Fruit fly (Drosophila melanogaster) whole organism, embryonic: ENCODE measurements around the gene bbg.

Experiments used
- Abd-B ChIP-seq: fragments of 200-800 bp; sonication (Bioruptor generic); optimal IDR thresholded peaks from 2 replicates; lab custom pipeline; 2018; ENCODE audit warnings: missing biosample characterization, mild to moderate bottlenecking, missing genetic modification characterization, moderate library complexity
- CG10321 ChIP-seq: fragments of 200-800 bp; sonication (Bioruptor generic); IDR thresholded peaks from 2 replicates; pipeline ENCODE4 v1.3.6; 2022; ENCODE audit warnings: missing biosample characterization, missing genetic modification characterization
- CG11696 ChIP-seq: fragments of 200-800 bp; sonication (Bioruptor generic); IDR thresholded peaks from 2 replicates; pipeline ENCODE4 v1.3.6; 2022; ENCODE audit warnings: missing biosample characterization, missing genetic modification characterization
- CG14050 ChIP-seq: fragments of 200-800 bp; sonication (Bioruptor generic); IDR thresholded peaks from 3 replicates; pipeline ENCODE4 v1.3.6; 2022; ENCODE audit warnings: missing biosample characterization, missing genetic modification characterization
- CG15601 ChIP-seq: fragments of 200-800 bp; sonication (Bioruptor generic); optimal IDR thresholded peaks from 3 replicates; lab custom pipeline; 2019; ENCODE audit warnings: missing biosample characterization, mild to moderate bottlenecking, missing genetic modification characterization, moderate library complexity
- CG16813 ChIP-seq: fragments of 200-800 bp; sonication (Bioruptor generic); IDR thresholded peaks from 3 replicates; pipeline ENCODE4 v1.3.6; 2022; ENCODE audit warnings: missing biosample characterization, missing genetic modification characterization; ENCODE audit not compliant: partially characterized antibody
- CG17385 ChIP-seq: fragments of 200-800 bp; sonication (Bioruptor generic); optimal IDR thresholded peaks from 3 replicates; lab custom pipeline; 2018; ENCODE audit warnings: missing biosample characterization, mild to moderate bottlenecking, missing genetic modification characterization
- CG18011 ChIP-seq: fragments of 200-800 bp; sonication (Bioruptor generic); optimal IDR thresholded peaks from 2 replicates; lab custom pipeline; 2017; ENCODE audit warnings: missing biosample characterization, missing genetic modification characterization, mild to moderate bottlenecking, moderate library complexity, missing genotype
- CG18262 ChIP-seq: fragments of 200-800 bp; optimal IDR thresholded peaks from 3 replicates; lab custom pipeline; 2019; ENCODE audit warnings: missing biosample characterization, mild to moderate bottlenecking, missing genetic modification characterization, moderate library complexity
- CG18599 ChIP-seq: fragments of 200-800 bp; sonication (Bioruptor generic); optimal IDR thresholded peaks from 3 replicates; lab custom pipeline; 2017; ENCODE audit warnings: missing biosample characterization, missing genetic modification characterization, mild to moderate bottlenecking, moderate library complexity, missing genetic modification reagents
- CG3065 ChIP-seq: fragments of 200-800 bp; sonication (Bioruptor generic); optimal IDR thresholded peaks from 2 replicates; lab custom pipeline; 2016; ENCODE audit warnings: missing biosample characterization, missing genetic modification characterization
- CG31388 ChIP-seq: fragments of 200-800 bp; sonication (Bioruptor generic); optimal IDR thresholded peaks from 2 replicates; lab custom pipeline; 2016; ENCODE audit warnings: missing biosample characterization, missing genetic modification characterization
- CG32772 ChIP-seq: fragments of 200-800 bp; sonication (Bioruptor generic); IDR thresholded peaks from 2 replicates; pipeline ENCODE4 v1.3.6; 2022; ENCODE audit warnings: missing biosample characterization, missing genetic modification characterization
- CG3838 ChIP-seq: fragments of 200-800 bp; sonication (Bioruptor generic); optimal IDR thresholded peaks from 3 replicates; lab custom pipeline; 2016; ENCODE audit warnings: missing biosample characterization, missing genetic modification characterization
- CG4282 ChIP-seq: fragments of 200-800 bp; sonication (Bioruptor generic); optimal IDR thresholded peaks from 2 replicates; lab custom pipeline; 2016; ENCODE audit warnings: missing biosample characterization, missing genetic modification characterization
- CG9932 ChIP-seq: fragments of 200-800 bp; sonication (Bioruptor generic); IDR thresholded peaks from 2 replicates; pipeline ENCODE4 v1.3.6; 2022; ENCODE audit warnings: missing biosample characterization, missing genetic modification characterization
- D19A ChIP-seq: fragments of 200-800 bp; optimal IDR thresholded peaks from 3 replicates; lab custom pipeline; 2019; ENCODE audit warnings: missing biosample characterization, mild to moderate bottlenecking, missing genetic modification characterization, moderate library complexity
- Dip2 ChIP-seq: fragments of 200-800 bp; sonication (Bioruptor generic); IDR thresholded peaks from 2 replicates; pipeline ENCODE4 v1.3.6; 2022; ENCODE audit warnings: missing biosample characterization, missing genetic modification characterization
- Dp ChIP-seq: fragments of 200-800 bp; sonication (Bioruptor generic); optimal IDR thresholded peaks from 2 replicates; lab custom pipeline; 2018; ENCODE audit warnings: missing biosample characterization, mild to moderate bottlenecking, missing genetic modification characterization, moderate library complexity
- Eip74EF ChIP-seq, 2 experiments: fragments of 200-800 bp in 1 of 2; fragments of >200 bp in 1 of 2; sonication (Bioruptor generic) in 1 of 2; optimal IDR thresholded peaks; 2 replicates each; lab custom pipeline; 2017 to 2019; ENCODE audit warnings: missing biosample characterization in 2 of 2, missing genetic modification characterization in 2 of 2, mild to moderate bottlenecking in 1 of 2, moderate library complexity in 1 of 2
- Fer2 ChIP-seq: fragments of 200-800 bp; sonication (Bioruptor generic); optimal IDR thresholded peaks from 2 replicates; lab custom pipeline; 2018; ENCODE audit warnings: missing biosample characterization, mild to moderate bottlenecking, missing genetic modification characterization, moderate library complexity
- HLH54F ChIP-seq: fragments of 200-800 bp; sonication (Bioruptor generic); optimal IDR thresholded peaks from 3 replicates; lab custom pipeline; 2016; ENCODE audit warnings: missing biosample characterization, missing genetic modification characterization
- Hey ChIP-seq: fragments of 200-800 bp; sonication (Bioruptor generic); optimal IDR thresholded peaks from 3 replicates; lab custom pipeline; 2018; ENCODE audit warnings: missing biosample characterization, mild to moderate bottlenecking, missing genetic modification characterization
- Kr ChIP-seq: fragments of 200-800 bp; sonication (Bioruptor generic); optimal IDR thresholded peaks from 2 replicates; lab custom pipeline; 2017; ENCODE audit warnings: missing biosample characterization, mild to moderate bottlenecking, missing genetic modification characterization
- NK7.1 ChIP-seq: fragments of 200-800 bp; sonication (Bioruptor generic); optimal IDR thresholded peaks from 3 replicates; lab custom pipeline; 2016; ENCODE audit warnings: missing biosample characterization, missing genetic modification characterization
- Ravus ChIP-seq: fragments of 200-800 bp; sonication (Bioruptor generic); IDR thresholded peaks from 2 replicates; pipeline ENCODE4 v1.3.6; 2022; ENCODE audit warnings: missing biosample characterization, missing genetic modification characterization
- Sin3A ChIP-seq: fragments of >200 bp; optimal IDR thresholded peaks from 2 replicates; lab custom pipeline; 2018
- Six4 ChIP-seq: fragments of 200-800 bp; sonication (Bioruptor generic); optimal IDR thresholded peaks from 2 replicates; lab custom pipeline; 2016; ENCODE audit warnings: missing biosample characterization, missing genetic modification characterization
- Vsx1 ChIP-seq: fragments of 200-800 bp; sonication (Bioruptor generic); optimal IDR thresholded peaks from 2 replicates; lab custom pipeline; 2017; ENCODE audit warnings: missing biosample characterization, mild to moderate bottlenecking, missing genetic modification characterization, missing genetic modification reagents
- al ChIP-seq: fragments of 200-800 bp; sonication (Bioruptor generic); IDR thresholded peaks from 2 replicates; pipeline ENCODE4 v1.3.6; 2022; ENCODE audit warnings: missing biosample characterization, missing genetic modification characterization
- ap ChIP-seq: fragments of 200-800 bp; sonication (Bioruptor generic); IDR thresholded peaks from 2 replicates; pipeline ENCODE4 v1.3.6; 2022; ENCODE audit warnings: missing biosample characterization, missing genetic modification characterization
- da ChIP-seq: fragments of 200-800 bp; sonication (Bioruptor generic); optimal IDR thresholded peaks from 2 replicates; lab custom pipeline; 2016; ENCODE audit warnings: missing biosample characterization, missing genetic modification characterization
- dpn ChIP-seq, 2 experiments: fragments of 200-800 bp; sonication (Bioruptor generic); optimal IDR thresholded peaks; 3 replicates each; lab custom pipeline; 2016; ENCODE audit warnings: missing biosample characterization in 2 of 2, missing genetic modification characterization in 2 of 2
- fd102C ChIP-seq: fragments of 200-800 bp; sonication (Bioruptor generic); optimal IDR thresholded peaks from 2 replicates; lab custom pipeline; 2018; ENCODE audit warnings: missing biosample characterization, mild to moderate bottlenecking, missing genetic modification characterization, moderate library complexity
- fd3F ChIP-seq: fragments of 200-800 bp; sonication (Bioruptor generic); optimal IDR thresholded peaks from 2 replicates; lab custom pipeline; 2018; ENCODE audit warnings: missing biosample characterization, mild to moderate bottlenecking, missing genetic modification characterization, moderate library complexity
- fru ChIP-seq: fragments of >200 bp; optimal IDR thresholded peaks from 2 replicates; lab custom pipeline; 2017
- gce ChIP-seq: fragments of 200-800 bp; sonication (Bioruptor generic); IDR thresholded peaks from 3 replicates; pipeline ENCODE4 v1.3.6; 2022; ENCODE audit warnings: missing biosample characterization, missing genetic modification characterization
- hbn ChIP-seq: fragments of 200-800 bp; sonication (Bioruptor generic); IDR thresholded peaks from 2 replicates; pipeline ENCODE4 v1.3.6; 2022; ENCODE audit warnings: missing biosample characterization, missing genetic modification characterization; ENCODE audit not compliant: partially characterized antibody
- jumu ChIP-seq: fragments of 200-800 bp; sonication (Bioruptor generic); optimal IDR thresholded peaks from 3 replicates; lab custom pipeline; 2016; ENCODE audit warnings: missing biosample characterization, missing genetic modification characterization
- ken ChIP-seq: fragments of 200-800 bp; sonication (Bioruptor generic); IDR thresholded peaks from 3 replicates; pipeline ENCODE4 v1.3.6; 2022; ENCODE audit warnings: missing biosample characterization, missing genetic modification characterization
- kni ChIP-seq: fragments of 200-800 bp; sonication (Bioruptor generic); optimal IDR thresholded peaks from 3 replicates; lab custom pipeline; 2017; ENCODE audit warnings: mild to moderate bottlenecking, missing biosample characterization, missing genetic modification reagents, missing genetic modification characterization
- lola ChIP-seq, 3 experiments: fragments of >200 bp in 2 of 3; fragments of 200-800 bp in 1 of 3; sonication (Bioruptor generic) in 1 of 3; optimal IDR thresholded peaks; 2 replicates each; lab custom pipeline; 2017 to 2019; ENCODE audit warnings: missing biosample characterization in 3 of 3, missing genetic modification characterization in 3 of 3, mild to moderate bottlenecking in 1 of 3, moderate library complexity in 1 of 3
- maf-S ChIP-seq: fragments of 200-800 bp; sonication (Bioruptor generic); optimal IDR thresholded peaks from 2 replicates; lab custom pipeline; 2016; ENCODE audit warnings: missing biosample characterization, missing genetic modification characterization
- odd ChIP-seq: fragments of 200-800 bp; sonication (Bioruptor generic); optimal IDR thresholded peaks from 2 replicates; lab custom pipeline; 2017; ENCODE audit warnings: missing biosample characterization, mild to moderate bottlenecking, missing genetic modification characterization
- pros ChIP-seq: fragments of 200-800 bp; sonication (Bioruptor generic); optimal IDR thresholded peaks from 3 replicates; lab custom pipeline; 2019; ENCODE audit warnings: missing biosample characterization, mild to moderate bottlenecking, missing genetic modification characterization, moderate library complexity
- pum ChIP-seq: fragments of 200-800 bp; sonication (Bioruptor generic); optimal IDR thresholded peaks from 2 replicates; lab custom pipeline; 2016; ENCODE audit warnings: missing biosample characterization, missing genetic modification characterization
- shn ChIP-seq: fragments of 200-800 bp; sonication (Bioruptor generic); optimal IDR thresholded peaks from 3 replicates; lab custom pipeline; 2016; ENCODE audit warnings: missing biosample characterization, missing genetic modification characterization
- sim ChIP-seq: fragments of 200-800 bp; sonication (Bioruptor generic); IDR thresholded peaks from 2 replicates; pipeline ENCODE4 v1.3.6; 2022; ENCODE audit warnings: missing biosample characterization, missing genetic modification characterization
- tna ChIP-seq: fragments of 200-800 bp; sonication (Bioruptor generic); IDR thresholded peaks from 2 replicates; pipeline ENCODE4 v1.3.6; 2022; ENCODE audit warnings: missing biosample characterization, missing genetic modification characterization; ENCODE audit not compliant: partially characterized antibody

Gene bbg

dm6 chr3L:14544987-14545943 is 9.2 kb upstream of the bbg start (continued):
- TF ChIP-seq ken (GFP tag; lab: Robert Waterston, UW), result no peak
- TF ChIP-seq maf-S (GFP tag; lab: Kevin White, UChicago), result no peak
- TF ChIP-seq HLH54F, result peak; percentile 0
- no peak for TF ChIP-seq Ravus
- no peak for TF ChIP-seq fru (lab: Kevin White, UChicago)
- no peak for TF ChIP-seq CG14050 (GFP tag; lab: Robert Waterston, UW)
- TF ChIP-seq Kr (GFP tag; lab: Kevin White, UChicago), result no peak
- no peak for TF ChIP-seq Dp (GFP tag; lab: Kevin White, UChicago)
- no peak for TF ChIP-seq Hey (tag; lab: Kevin White, UChicago)
- peak; percentile 23 for TF ChIP-seq Six4 (GFP tag; lab: Kevin White, UChicago)
- no peak for TF ChIP-seq CG18011 (GFP tag; lab: Kevin White, UChicago)
- TF ChIP-seq CG4282, result no peak
- TF ChIP-seq CG18599 (GFP tag; lab: Kevin White, UChicago), result peak; percentile 53
- TF ChIP-seq Abd-B (GFP tag; lab: Kevin White, UChicago), result peak; percentile 49
- no peak for TF ChIP-seq Dip2 (GFP tag; lab: Robert Waterston, UW)
- TF ChIP-seq odd (GFP tag; lab: Kevin White, UChicago), result peak; percentile 37
- TF ChIP-seq dpn (GFP tag; optimal IDR thresholded peaks at IDR 0.05; lab: Kevin White, UChicago), result peak; percentile 46 to 58
- no peak for TF ChIP-seq tna (GFP tag; lab: Robert Waterston, UW)
- peak in 1 of 2 experiments; percentile 33 for TF ChIP-seq Eip74EF (GFP tag; optimal IDR thresholded peaks at IDR 0.05; lab: Kevin White, UChicago)
- TF ChIP-seq lola (GFP tag; optimal IDR thresholded peaks at IDR 0.05; lab: Kevin White, UChicago), result peak in 1 of 3 experiments; percentile 51
- no peak for TF ChIP-seq CG9932 (GFP tag; lab: Robert Waterston, UW)
- peak; percentile 16 for TF ChIP-seq shn (GFP tag; lab: Kevin White, UChicago)
- TF ChIP-seq da (GFP tag; lab: Kevin White, UChicago), result no peak
- TF ChIP-seq pros, result no peak
- no peak for TF ChIP-seq CG10321 (GFP tag; lab: Robert Waterston, UW)
- no peak for TF ChIP-seq CG31388 (GFP tag; lab: Kevin White, UChicago)
- TF ChIP-seq CG18262 (tag; lab: Kevin White, UChicago), result peak; percentile 81
- TF ChIP-seq ap (GFP tag; lab: Robert Waterston, UW), result no peak
- TF ChIP-seq CG11696 (GFP tag; lab: Robert Waterston, UW), result 0 out of 2 replicates have a peak, but pooled peaks have one; percentile 28
- TF ChIP-seq Fer2, result no peak
- no peak for TF ChIP-seq pum
- peak; percentile 19 for TF ChIP-seq kni (GFP tag; lab: Kevin White, UChicago)
- TF ChIP-seq NK7.1 (GFP tag; lab: Kevin White, UChicago), result no peak
- no peak for TF ChIP-seq CG16813
- no peak for TF ChIP-seq Sin3A
- peak; percentile 48 for TF ChIP-seq CG15601
- TF ChIP-seq hbn (GFP tag; lab: Robert Waterston, UW), result no peak
- TF ChIP-seq gce (GFP tag; lab: Robert Waterston, UW), result no peak
- TF ChIP-seq CG32772, result no peak
- TF ChIP-seq al (GFP tag; lab: Robert Waterston, UW), result no peak
- no peak for TF ChIP-seq CG3838 (GFP tag; lab: Kevin White, UChicago)
- TF ChIP-seq D19A (tag; lab: Kevin White, UChicago), result peak; percentile 31
- TF ChIP-seq jumu (GFP tag; lab: Kevin White, UChicago), result no peak
- peak; percentile 64 for TF ChIP-seq Vsx1 (GFP tag; lab: Kevin White, UChicago)
- no peak for TF ChIP-seq sim (GFP tag; lab: Robert Waterston, UW)
- no peak for TF ChIP-seq CG3065 (GFP tag; lab: Kevin White, UChicago)
- TF ChIP-seq fd3F, result peak; percentile 21
- no peak for TF ChIP-seq fd102C (GFP tag; lab: Kevin White, UChicago)
- peak; percentile 48 for TF ChIP-seq CG17385 (GFP tag; lab: Kevin White, UChicago)
